Worm (Caenorhabditis elegans) whole organism, L4 larva: Measurements from ENCODE around the gene sri-20.

Experiments
- D1046.2 ChIP-seq: fragments of 200-800 bp; sonication (Bioruptor generic); IDR thresholded peaks from 2 replicates; pipeline ENCODE4 v1.3.6; 2022; ENCODE audit warnings: missing genetic modification characterization, missing compliant biosample characterization
- F10B5.3 ChIP-seq: sonication (generic microtip); optimal IDR thresholded peaks from 2 replicates; lab custom pipeline; 2016; ENCODE audit warnings: mild to moderate bottlenecking, missing genetic modification characterization, missing compliant biosample characterization
- T26A8.4 ChIP-seq: fragments of 200-800 bp; sonication (Bioruptor generic); IDR thresholded peaks from 2 replicates; pipeline ENCODE4 v1.3.6; 2022; ENCODE audit warnings: missing genetic modification characterization, missing compliant biosample characterization
- Y5F2A.4 ChIP-seq: fragments of 200-800 bp; sonication (Bioruptor generic); optimal IDR thresholded peaks from 2 replicates; lab custom pipeline; 2018; ENCODE audit warnings: mild to moderate bottlenecking, missing genetic modification characterization, missing compliant biosample characterization
- aha-1 ChIP-seq: fragments of 150-350 bp; peaks from one replicate; lab custom pipeline; 2014; ENCODE audit warnings: missing biosample characterization, missing genetic modification characterization
- arid-1 ChIP-seq: fragments of 200-800 bp; sonication (Bioruptor generic); conservative IDR thresholded peaks from 2 replicates; pipeline ENCODE4 v1.3.6; 2022; ENCODE audit warnings: missing genetic modification reagents, missing genetic modification characterization, missing compliant biosample characterization
- ceh-62 ChIP-seq: sonication (generic microtip); optimal IDR thresholded peaks from 2 replicates; lab custom pipeline; 2017; ENCODE audit warnings: missing biosample characterization, missing genetic modification characterization
- ceh-82 ChIP-seq: sonication (generic microtip); optimal IDR thresholded peaks from 2 replicates; lab custom pipeline; 2017; ENCODE audit warnings: missing biosample characterization, missing genetic modification characterization
- daf-12 ChIP-seq: fragments of 150-350 bp; optimal IDR thresholded peaks from 2 replicates; lab custom pipeline; 2014; ENCODE audit warnings: missing biosample characterization, missing genetic modification reagents, missing genetic modification characterization
- daf-16 ChIP-seq, 3 experiments: sonication (generic microtip); optimal IDR thresholded peaks; 2 replicates each; lab custom pipeline; 2016 to 2017; ENCODE audit warnings: missing genetic modification characterization in 3 of 3, missing genetic modification reagents in 3 of 3, mild to moderate bottlenecking in 2 of 3, missing compliant biosample characterization in 2 of 3, missing biosample characterization in 1 of 3, moderate library complexity in 1 of 3
- daf-8 ChIP-seq: fragments of 200-800 bp; sonication (Bioruptor generic); IDR thresholded peaks from 2 replicates; pipeline ENCODE4 v1.3.6; 2022; ENCODE audit warnings: missing genetic modification characterization, missing compliant biosample characterization
- dmd-6 ChIP-seq: fragments of 200-800 bp; sonication (Bioruptor generic); IDR thresholded peaks from 2 replicates; pipeline ENCODE4 v1.3.6; 2022; ENCODE audit warnings: missing genetic modification reagents, missing genetic modification characterization, missing compliant biosample characterization
- dpl-1 ChIP-seq: fragments of 150-350 bp; optimal IDR thresholded peaks from 2 replicates; lab custom pipeline; 2014; ENCODE audit warnings: missing biosample characterization, missing genetic modification reagents, missing genetic modification characterization
- dve-1 ChIP-seq: sonication (generic microtip); optimal IDR thresholded peaks from 2 replicates; lab custom pipeline; 2017; ENCODE audit warnings: antibody characterized with exemption, mild to moderate bottlenecking, missing genetic modification characterization, missing compliant biosample characterization; ENCODE audit not compliant: insufficient read depth
- egl-27 ChIP-seq: sonication (generic microtip); optimal IDR thresholded peaks from 3 replicates; lab custom pipeline; 2017; ENCODE audit warnings: missing biosample characterization, missing genetic modification reagents, missing genetic modification characterization
- egl-43 ChIP-seq: fragments of 200-800 bp; sonication (Bioruptor generic); IDR thresholded peaks from 2 replicates; pipeline ENCODE4 v1.3.6; 2022; ENCODE audit warnings: missing genetic modification reagents, missing genetic modification characterization, missing compliant biosample characterization
- gei-8 ChIP-seq: fragments of 200-800 bp; sonication (Bioruptor generic); optimal IDR thresholded peaks from 2 replicates; lab custom pipeline; 2018; ENCODE audit warnings: mild to moderate bottlenecking, missing genetic modification characterization, missing compliant biosample characterization
- hlh-11 ChIP-seq: fragments of 200-800 bp; sonication (Bioruptor generic); optimal IDR thresholded peaks from 2 replicates; lab custom pipeline; 2018; ENCODE audit warnings: mild to moderate bottlenecking, missing genetic modification characterization, missing compliant biosample characterization
- hmg-1.1 ChIP-seq: fragments of 200-800 bp; sonication (Bioruptor generic); IDR thresholded peaks from 2 replicates; pipeline ENCODE4 v1.3.6; 2022; ENCODE audit warnings: missing genetic modification reagents, missing genetic modification characterization, missing compliant biosample characterization
- lin-38 ChIP-seq: fragments of 200-800 bp; sonication (Bioruptor generic); IDR thresholded peaks from 2 replicates; pipeline ENCODE4 v1.3.6; 2022; ENCODE audit warnings: missing genetic modification reagents, missing genetic modification characterization, missing compliant biosample characterization
- lir-3 ChIP-seq: sonication (generic microtip); optimal IDR thresholded peaks from 2 replicates; lab custom pipeline; 2016; ENCODE audit warnings: mild to moderate bottlenecking, missing genetic modification characterization, missing compliant biosample characterization
- lsy-2 ChIP-seq, 2 experiments: fragments of 150-350 bp in 1 of 2; sonication (generic microtip) in 1 of 2; optimal IDR thresholded peaks; 2 replicates each; lab custom pipeline; 2014 to 2017; ENCODE audit warnings: missing biosample characterization in 2 of 2, missing genetic modification characterization in 2 of 2
- madf-5 ChIP-seq, 2 experiments: fragments of 200-800 bp; sonication (Bioruptor generic); IDR thresholded peaks; 2 replicates each; pipeline ENCODE4 v1.3.6; 2022; ENCODE audit warnings: missing compliant biosample characterization in 2 of 2, missing genetic modification characterization in 2 of 2
- mdl-1 ChIP-seq, 2 experiments: fragments of 150-350 bp in 1 of 2; sonication (generic microtip) in 1 of 2; optimal IDR thresholded peaks; 2 replicates each; lab custom pipeline; 2014 to 2017; ENCODE audit warnings: missing biosample characterization in 2 of 2, missing genetic modification characterization in 2 of 2
- mep-1 ChIP-seq: fragments of 150-350 bp; sonication (generic microtip); optimal IDR thresholded peaks from 3 replicates; lab custom pipeline; 2014; ENCODE audit warnings: missing biosample characterization, missing genetic modification characterization
- mxl-2 ChIP-seq: fragments of 200-800 bp; sonication (Bioruptor generic); conservative IDR thresholded peaks from 2 replicates; pipeline ENCODE4 v1.3.6; 2022; ENCODE audit warnings: missing genetic modification reagents, missing genetic modification characterization, missing compliant biosample characterization
- mxl-3 ChIP-seq: fragments of 200-800 bp; sonication (Bioruptor generic); optimal IDR thresholded peaks from 2 replicates; lab custom pipeline; 2018; ENCODE audit warnings: mild to moderate bottlenecking, missing genetic modification characterization, missing compliant biosample characterization
- nhr-11 ChIP-seq: fragments of 150-350 bp; optimal IDR thresholded peaks from 2 replicates; lab custom pipeline; 2014; ENCODE audit warnings: missing biosample characterization, missing genetic modification characterization
- nhr-28 ChIP-seq: fragments of 150-350 bp; optimal IDR thresholded peaks from 2 replicates; lab custom pipeline; 2014; ENCODE audit warnings: missing biosample characterization, missing genetic modification characterization
- nhr-42 ChIP-seq: fragments of 200-800 bp; sonication (Bioruptor generic); IDR thresholded peaks from 2 replicates; pipeline ENCODE4 v1.3.6; 2022; ENCODE audit warnings: missing genetic modification characterization, missing compliant biosample characterization
- nhr-6 ChIP-seq: fragments of 150-350 bp; optimal IDR thresholded peaks from 2 replicates; lab custom pipeline; 2014; ENCODE audit warnings: missing biosample characterization, missing genetic modification characterization
- nhr-76 ChIP-seq: fragments of 150-350 bp; optimal IDR thresholded peaks from 2 replicates; lab custom pipeline; 2014; ENCODE audit warnings: missing biosample characterization, missing genetic modification characterization
- nhr-77 ChIP-seq: fragments of 150-350 bp; optimal IDR thresholded peaks from 2 replicates; lab custom pipeline; 2014; ENCODE audit warnings: missing biosample characterization, missing genetic modification characterization
- rbr-2 ChIP-seq: sonication (generic microtip); optimal IDR thresholded peaks from 2 replicates; lab custom pipeline; 2016; ENCODE audit warnings: missing genotype, missing genetic modification characterization, missing compliant biosample characterization
- snpc-1.2 ChIP-seq: fragments of 200-800 bp; sonication (Bioruptor generic); IDR thresholded peaks from 2 replicates; pipeline ENCODE4 v1.3.6; 2022; ENCODE audit warnings: missing genetic modification reagents, missing genetic modification characterization, missing compliant biosample characterization
- zag-1 ChIP-seq: fragments of 150-350 bp; optimal IDR thresholded peaks from 2 replicates; lab custom pipeline; 2014; ENCODE audit warnings: missing biosample characterization, missing genetic modification characterization
- zfp-3 ChIP-seq: fragments of 200-800 bp; sonication (Bioruptor generic); conservative IDR thresholded peaks from 2 replicates; pipeline ENCODE4 v1.3.6; 2022; ENCODE audit warnings: missing genetic modification reagents, missing genetic modification characterization, missing compliant biosample characterization
- zip-11 ChIP-seq: fragments of 200-800 bp; sonication (Bioruptor generic); IDR thresholded peaks from 2 replicates; pipeline ENCODE4 v1.3.6; 2022; ENCODE audit warnings: missing genetic modification characterization, missing compliant biosample characterization
- zip-2 ChIP-seq: fragments of 150-350 bp; optimal IDR thresholded peaks from 2 replicates; lab custom pipeline; 2014; ENCODE audit warnings: missing biosample characterization, missing genetic modification characterization
- ztf-7 ChIP-seq: fragments of 150-350 bp; optimal IDR thresholded peaks from 2 replicates; lab custom pipeline; 2014; ENCODE audit warnings: missing biosample characterization, missing genetic modification characterization

Gene sri-20

DNA sequence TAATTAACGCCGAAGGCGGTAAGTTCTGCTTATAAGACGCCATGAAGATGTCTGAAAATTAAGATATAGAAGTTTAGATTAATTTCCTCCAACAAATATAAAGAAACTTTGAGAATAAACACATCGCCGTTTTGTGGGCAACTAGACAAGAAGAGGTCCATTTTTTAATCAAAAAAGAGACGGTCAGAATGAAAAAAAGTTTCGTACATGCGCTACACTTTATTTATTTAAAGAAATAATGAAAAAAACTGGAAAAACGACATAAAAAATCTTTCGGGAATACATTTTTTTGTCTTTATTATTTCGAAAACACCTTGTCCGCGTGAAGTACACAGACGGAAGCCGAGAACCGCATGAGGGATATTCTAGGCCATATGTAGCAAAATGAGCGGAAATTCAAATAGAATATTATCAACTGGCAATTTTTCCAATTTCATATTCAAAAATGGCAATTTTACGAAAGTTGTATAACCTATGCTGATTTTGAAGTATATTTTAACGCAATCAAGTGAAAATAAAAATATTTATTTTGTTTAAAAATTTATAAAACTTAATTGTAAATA is 12.5 kb upstream of the sri-20 start, which contains the start of gene sluh-7 (continued):
- peak; percentile 70 for TF ChIP-seq mep-1
- peak in 1 of 2 experiments; percentile 88 for TF ChIP-seq lsy-2 (tag; optimal IDR thresholded peaks at IDR 0.05; lab: Kevin White, UChicago)
- TF ChIP-seq zip-11 (GFP tag; lab: Robert Waterston, UW), result no peak
- TF ChIP-seq rbr-2 (tag; lab: Kevin White, UChicago), result peak; percentile 63
- TF ChIP-seq nhr-6 (tag; lab: Kevin White, UChicago), result peak; percentile 86
- no peak for TF ChIP-seq ceh-82 (tag; lab: Kevin White, UChicago)

DNA sequence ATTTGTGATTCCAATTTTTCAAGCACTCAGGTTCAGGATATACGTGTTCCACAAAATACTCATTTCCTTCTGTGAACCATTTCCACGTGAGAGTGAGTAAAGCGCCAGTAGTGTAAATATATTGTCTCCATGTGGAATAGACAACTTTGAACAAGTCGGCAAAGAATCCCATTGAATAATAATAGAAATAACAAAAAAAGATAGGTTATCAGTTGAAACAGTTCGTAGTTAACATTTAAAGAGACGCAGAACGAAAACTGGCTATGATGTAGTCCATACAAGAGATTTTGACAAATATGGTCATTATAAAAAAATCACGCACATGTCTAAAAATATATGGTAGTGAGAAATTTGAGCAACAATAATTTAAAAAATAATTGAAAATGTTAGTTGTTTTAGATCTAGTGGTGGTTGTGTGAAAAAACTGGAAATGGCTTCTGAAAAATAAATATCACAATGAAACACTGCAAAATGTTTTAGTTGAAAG is 10.8 kb upstream of the sri-20 start, which contains the start of gene ceeh-2:
TSS of gene ceeh-2 (minus strand) at position 437 of the 487 bp plus-strand sequence.
- peak; percentile 36; the same call in 1 of the 2 replicates for TF ChIP-seq dmd-6 (GFP tag; lab: Robert Waterston, UW)
- no peak for TF ChIP-seq snpc-1.2 (GFP tag; lab: Robert Waterston, UW)
- TF ChIP-seq zip-2 (tag; lab: Kevin White, UChicago), result no peak
- TF ChIP-seq hmg-1.1, result no peak
- peak; percentile 33 for TF ChIP-seq aha-1 (tag; lab: Kevin White, UChicago)
- peak in 1 of 2 experiments; percentile 32 for TF ChIP-seq mdl-1 (tag; optimal IDR thresholded peaks at IDR 0.05; lab: Kevin White, UChicago)
- TF ChIP-seq egl-43 (GFP tag; lab: Robert Waterston, UW), result no peak
- peak; percentile 59 for TF ChIP-seq nhr-28 (tag; lab: Kevin White, UChicago)
- no peak for TF ChIP-seq gei-8 (GFP tag; lab: Kevin White, UChicago)
- TF ChIP-seq zfp-3 (GFP tag; lab: Robert Waterston, UW), result no peak
- no peak for TF ChIP-seq egl-27 (tag; lab: Kevin White, UChicago)
- TF ChIP-seq daf-16 (GFP tag; optimal IDR thresholded peaks at IDR 0.05; lab: Kevin White, UChicago), result no peak
- peak; percentile 83 for TF ChIP-seq daf-16 (tag; optimal IDR thresholded peaks at IDR 0.05; lab: Kevin White, UChicago)
- TF ChIP-seq dve-1 (tag; lab: Kevin White, UChicago), result peak; percentile 63
- TF ChIP-seq hlh-11 (tag; lab: Kevin White, UChicago), result peak; percentile 8
- TF ChIP-seq Y5F2A.4 (GFP tag; lab: Kevin White, UChicago), result no peak
- no peak for TF ChIP-seq F10B5.3 (tag; lab: Kevin White, UChicago)
- TF ChIP-seq zag-1, result no peak
- TF ChIP-seq nhr-76, result no peak
- TF ChIP-seq daf-12 (tag; lab: Kevin White, UChicago), result no peak
- TF ChIP-seq daf-8 (GFP tag; lab: Robert Waterston, UW), result no peak
- no peak for TF ChIP-seq nhr-42 (GFP tag; lab: Robert Waterston, UW)
- no peak for TF ChIP-seq arid-1 (GFP tag; lab: Robert Waterston, UW)
- no peak for TF ChIP-seq nhr-11 (tag; lab: Kevin White, UChicago)
- no peak for TF ChIP-seq dpl-1
- TF ChIP-seq nhr-77, result peak; percentile 28

DNA sequence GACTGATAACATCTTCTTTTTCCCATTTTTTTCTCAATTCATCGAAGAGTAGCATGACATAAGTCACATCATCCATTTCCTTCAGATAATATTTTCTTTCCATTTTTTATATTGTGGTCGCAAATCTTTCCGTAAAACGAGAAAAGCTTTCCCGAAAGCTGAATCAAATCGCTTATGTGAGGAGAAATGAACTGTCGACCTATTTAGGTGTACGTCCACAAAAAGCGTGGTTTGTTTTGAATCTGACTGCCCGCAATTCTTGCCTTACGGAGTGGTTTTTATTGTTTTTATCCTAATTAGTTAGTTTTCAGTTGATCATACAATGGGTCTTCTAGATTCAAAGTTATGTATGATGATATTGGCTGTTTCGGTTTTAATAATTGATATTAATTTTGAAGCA is 10.1 kb upstream of the sri-20 start, which contains the start of gene ttll-15:
TSS of gene ttll-15 (plus strand) at position 301 of the 400 bp plus-strand sequence.
- TF ChIP-seq madf-5 (GFP tag; IDR thresholded peaks at IDR 0.05; lab: Robert Waterston, UW) (no peak), nhr-42 (GFP tag; lab: Robert Waterston, UW) (no peak), dpl-1 (no peak), lin-38 (GFP tag; lab: Robert Waterston, UW) (no peak), ztf-7 (tag; lab: Kevin White, UChicago) (no peak), mxl-2 (GFP tag; lab: Robert Waterston, UW) (no peak), zag-1 (no peak), T26A8.4 (GFP tag; lab: Robert Waterston, UW) (no peak), lir-3 (no peak), daf-16 (GFP tag; optimal IDR thresholded peaks at IDR 0.05; lab: Kevin White, UChicago) (no peak), daf-16 (tag; optimal IDR thresholded peaks at IDR 0.05; lab: Kevin White, UChicago) (no peak), mxl-3 (no peak), D1046.2 (GFP tag; lab: Robert Waterston, UW) (no peak), ceh-62 (tag; lab: Kevin White, UChicago) (no peak), snpc-1.2 (GFP tag; lab: Robert Waterston, UW) (no peak)
